Fruit fly (Drosophila melanogaster) S2 (cell line): ENCODE measurements around the gene CG6118.

Experiments used
- CG8478 ChIP-seq: fragments of >200 bp; optimal IDR thresholded peaks from 2 replicates; lab custom pipeline; 2018
- CTCF ChIP-seq, 2 experiments: fragments of >200 bp; optimal IDR thresholded peaks; 2 replicates each; lab custom pipeline; 2018

- TF ChIP-seq CTCF (optimal IDR thresholded peaks at IDR 0.05; lab: Kevin White, UChicago) (no peak), CG8478 (lab: Kevin White, UChicago) (no peak)
These were observed 4.2 kb downstream of the CG6118 start for dm6 chr3R:15430349-15430748.
